Worm (Caenorhabditis elegans): ENCODE data around the gene asp-9.

asp-9 gene

ce11 chrIV:6206294-6206776 lies 20.6 kb downstream of the asp-9 start, which contains the start of gene C49A9.10 (continued):
- no peak; the same call in 1 of the 2 replicates for TF ChIP-seq ceh-20 (GFP tag; IDR thresholded peaks at IDR 0.05)
- no peak for TF ChIP-seq aly-2 (tag; optimal IDR thresholded peaks at IDR 0.05)
- peak; percentile 59 for TF ChIP-seq nhr-77 (tag; optimal IDR thresholded peaks at IDR 0.05)
- TF ChIP-seq pha-4 (GFP tag; IDR thresholded peaks at IDR 0.05) = 0 out of 2 replicates have a peak, but pooled peaks have one; percentile 43
- TF ChIP-seq pha-4 (tag; optimal IDR thresholded peaks at IDR 0.05) = peak; percentile 36
- no peak for TF ChIP-seq ces-1 (GFP tag; optimal IDR thresholded peaks at IDR 0.05)
- TF ChIP-seq zfp-2 (tag; optimal IDR thresholded peaks at IDR 0.05) = no peak
- no peak for TF ChIP-seq snpc-4 (tag; optimal IDR thresholded peaks at IDR 0.05)
- no peak for TF ChIP-seq daf-19 (GFP tag; conservative IDR thresholded peaks at IDR 0.05)
- 0 out of 2 replicates have a peak, but pooled peaks have one; percentile 28 for TF ChIP-seq ctbp-1 (GFP tag; IDR thresholded peaks at IDR 0.05)
- TF ChIP-seq F10B5.3 (tag; optimal IDR thresholded peaks at IDR 0.05) = peak; percentile 59
- no peak for TF ChIP-seq lir-3 (tag; optimal IDR thresholded peaks at IDR 0.05)
- no peak for TF ChIP-seq nhr-237 (tag; optimal IDR thresholded peaks at IDR 0.05)
- no peak for TF ChIP-seq hmg-1.1 (GFP tag; IDR thresholded peaks at IDR 0.05)
- peak; percentile 74 for TF ChIP-seq nhr-102 (tag; optimal IDR thresholded peaks at IDR 0.05)
- peak; percentile 36 for TF ChIP-seq lin-13 (GFP tag; optimal IDR thresholded peaks at IDR 0.05)
- TF ChIP-seq mdl-1 (tag; optimal IDR thresholded peaks at IDR 0.05) = no peak
- TF ChIP-seq spr-3 (GFP tag; optimal IDR thresholded peaks at IDR 0.05) = no peak
- TF ChIP-seq zfp-3 (GFP tag; conservative IDR thresholded peaks at IDR 0.05) = no peak
- TF ChIP-seq vab-7 (GFP tag; IDR thresholded peaks at IDR 0.05) = no peak
- no peak for TF ChIP-seq Y75B8A.6 (GFP tag; IDR thresholded peaks at IDR 0.05)

ce11 chrIV:6209337-6209736 lies 23.6 kb downstream of the asp-9 start:
- TF ChIP-seq skn-1 (tag; optimal IDR thresholded peaks at IDR 0.05) = no peak
- no peak for TF ChIP-seq madf-5 (GFP tag; IDR thresholded peaks at IDR 0.05)
- no peak for TF ChIP-seq F10B5.3 (tag; optimal IDR thresholded peaks at IDR 0.05)
- no peak for TF ChIP-seq R02D3.7 (tag; optimal IDR thresholded peaks at IDR 0.05)
- TF ChIP-seq saeg-2 (GFP tag; IDR thresholded peaks at IDR 0.05) = no peak
- no peak for TF ChIP-seq F37D6.2 (tag; optimal IDR thresholded peaks at IDR 0.05)
- no peak for TF ChIP-seq nhr-77 (tag; optimal IDR thresholded peaks at IDR 0.05)
- peak; percentile 93 for TF ChIP-seq zip-2 (tag; optimal IDR thresholded peaks at IDR 0.05)
- TF ChIP-seq unc-62 (GFP tag; optimal IDR thresholded peaks at IDR 0.05 in 1 of 2) = peak in 1 of 2 experiments; percentile 3
- no peak for TF ChIP-seq unc-62 (tag; optimal IDR thresholded peaks at IDR 0.05)
- no peak for TF ChIP-seq pha-4 (GFP tag; IDR thresholded peaks at IDR 0.05)
- TF ChIP-seq pha-4 (tag; optimal IDR thresholded peaks at IDR 0.05) = no peak

DNA sequence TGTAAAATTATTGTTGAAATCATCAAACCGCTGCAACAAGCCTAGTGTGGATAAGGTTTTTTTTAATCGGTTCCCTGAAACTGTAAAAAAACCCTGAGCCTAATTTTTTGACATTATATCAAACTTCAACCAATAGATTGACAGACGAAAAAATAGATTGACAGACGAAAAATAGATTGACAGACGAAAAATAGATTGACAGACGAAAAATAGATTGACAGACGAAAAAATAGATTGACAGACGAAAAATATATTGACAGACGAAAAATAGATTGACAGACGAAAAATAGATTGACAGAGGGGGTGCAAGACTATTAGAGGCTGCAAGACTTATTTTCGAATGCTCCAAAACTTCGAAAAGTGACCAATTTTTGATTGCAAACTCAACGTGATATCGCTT lies 24.3 kb downstream of the asp-9 start:
- peak; percentile 41 for TF ChIP-seq dmd-6 (GFP tag; IDR thresholded peaks at IDR 0.05)

ce11 chrIV:6210574-6210973 lies 24.9 kb downstream of the asp-9 start, which contains the start of the genes ugt-24 and C49A9.6:
ugt-24 (minus strand) TSS chrIV:6210720.
C49A9.6 (plus strand) TSS chrIV:6210936.
- TF ChIP-seq nhr-77 (tag; optimal IDR thresholded peaks at IDR 0.05) (peak; percentile 11), nhr-28 (tag; optimal IDR thresholded peaks at IDR 0.05) (peak; percentile 36), ztf-7 (tag; optimal IDR thresholded peaks at IDR 0.05) (no peak), dpl-1 (GFP tag; optimal IDR thresholded peaks at IDR 0.05) (no peak), ztf-11 (tag; optimal IDR thresholded peaks at IDR 0.05) (no peak), dve-1 (tag; optimal IDR thresholded peaks at IDR 0.05; ENCODE audit: insufficient read depth) (peak; percentile 64), php-3 (GFP tag; IDR thresholded peaks at IDR 0.05) (0 out of 2 replicates have a peak, but pooled peaks have one; percentile 28), dmd-9 (GFP tag; IDR thresholded peaks at IDR 0.05) (no peak), daf-16 (GFP tag; optimal IDR thresholded peaks at IDR 0.05) (no peak), daf-16 (tag; optimal IDR thresholded peaks at IDR 0.05) (peak; percentile 96), unc-62 (GFP tag; optimal IDR thresholded peaks at IDR 0.05 in 1 of 2) (no peak), unc-62 (tag; optimal IDR thresholded peaks at IDR 0.05) (no peak), hlh-11 (tag; optimal IDR thresholded peaks at IDR 0.05) (peak; percentile 52), lim-7 (GFP tag; IDR thresholded peaks at IDR 0.05) (no peak), mxl-2 (GFP tag; conservative IDR thresholded peaks at IDR 0.05) (no peak), lir-3 (tag; optimal IDR thresholded peaks at IDR 0.05) (no peak), pqm-1 (tag; optimal IDR thresholded peaks at IDR 0.05) (peak; percentile 78), dmd-6 (GFP tag; IDR thresholded peaks at IDR 0.05) (peak; percentile 22; the same call in 1 of the 2 replicates), hlh-30 (tag; optimal IDR thresholded peaks at IDR 0.05; ENCODE audit: insufficient read depth) (peak; percentile 32)
